Fruit fly (Drosophila melanogaster) whole organism, prepupa: Measurements from ENCODE around the gene CG32591.

Experiments used
- CG10631 ChIP-seq: fragments of 200-800 bp; sonication (Bioruptor generic); optimal IDR thresholded peaks from 2 replicates; lab custom pipeline; 2016; ENCODE audit warnings: missing biosample characterization, missing genetic modification characterization
- CG11762 ChIP-seq: fragments of 200-800 bp; sonication (Bioruptor generic); optimal IDR thresholded peaks from 3 replicates; lab custom pipeline; 2016; ENCODE audit warnings: missing biosample characterization, missing genetic modification characterization; ENCODE audit not compliant: insufficient read depth
- CG15336 ChIP-seq: fragments of 200-800 bp; sonication (Bioruptor generic); IDR thresholded peaks from 2 replicates; pipeline ENCODE4 v1.3.6; 2022; ENCODE audit warnings: missing biosample characterization, missing genetic modification characterization
- CG31627 ChIP-seq: fragments of 200-800 bp; sonication (Bioruptor generic); optimal IDR thresholded peaks from 3 replicates; lab custom pipeline; 2016; ENCODE audit warnings: missing biosample characterization, missing genetic modification characterization
- CG32006 ChIP-seq: fragments of 200-800 bp; sonication (Bioruptor generic); optimal IDR thresholded peaks from 3 replicates; lab custom pipeline; 2017; ENCODE audit warnings: missing biosample characterization, mild to moderate bottlenecking, missing genetic modification characterization
- CG34406 ChIP-seq: fragments of 200-800 bp; sonication (Bioruptor generic); optimal IDR thresholded peaks from 3 replicates; lab custom pipeline; 2016; ENCODE audit warnings: missing biosample characterization, missing genetic modification characterization
- CG6792 ChIP-seq: fragments of 200-800 bp; sonication (Bioruptor generic); optimal IDR thresholded peaks from 3 replicates; lab custom pipeline; 2016; ENCODE audit warnings: missing biosample characterization, missing genetic modification characterization
- CG6808 ChIP-seq: fragments of 200-800 bp; sonication (Bioruptor generic); optimal IDR thresholded peaks from 3 replicates; lab custom pipeline; 2017; ENCODE audit warnings: missing biosample characterization, missing genetic modification characterization, mild to moderate bottlenecking, moderate library complexity, missing genetic modification reagents
- Gug ChIP-seq: fragments of 200-800 bp; sonication (Bioruptor generic); IDR thresholded peaks from 2 replicates; pipeline ENCODE4 v1.3.6; 2022; ENCODE audit warnings: missing biosample characterization, missing genetic modification characterization
- Hr4 ChIP-seq: fragments of 200-800 bp; sonication (Bioruptor generic); optimal IDR thresholded peaks from 3 replicates; lab custom pipeline; 2016; ENCODE audit warnings: missing biosample characterization, missing genetic modification characterization
- Met ChIP-seq: fragments of 200-800 bp; sonication (Bioruptor generic); optimal IDR thresholded peaks from 3 replicates; lab custom pipeline; 2016; ENCODE audit warnings: missing biosample characterization, missing genetic modification characterization
- Sox14 ChIP-seq: fragments of 200-800 bp; sonication (Bioruptor generic); optimal IDR thresholded peaks from 3 replicates; lab custom pipeline; 2016; ENCODE audit warnings: missing biosample characterization, missing genetic modification characterization
- achi ChIP-seq: fragments of 200-800 bp; sonication (Bioruptor generic); optimal IDR thresholded peaks from 3 replicates; lab custom pipeline; 2016; ENCODE audit warnings: missing biosample characterization, missing genetic modification characterization
- dsx ChIP-seq: fragments of 200-800 bp; optimal IDR thresholded peaks from 3 replicates; lab custom pipeline; 2019; ENCODE audit warnings: missing biosample characterization, mild to moderate bottlenecking, missing genetic modification characterization, moderate library complexity; ENCODE audit not compliant: poor library complexity, severe bottlenecking
- fkh ChIP-seq: fragments of 200-800 bp; sonication (Bioruptor generic); optimal IDR thresholded peaks from 3 replicates; lab custom pipeline; 2017; ENCODE audit warnings: missing biosample characterization, mild to moderate bottlenecking, missing genetic modification characterization, moderate library complexity
- lz ChIP-seq: fragments of 200-800 bp; sonication (Bioruptor generic); optimal IDR thresholded peaks from 3 replicates; lab custom pipeline; 2016; ENCODE audit warnings: missing biosample characterization, missing genetic modification characterization
- net ChIP-seq: fragments of 200-800 bp; sonication (Bioruptor generic); optimal IDR thresholded peaks from 3 replicates; lab custom pipeline; 2016; ENCODE audit warnings: missing biosample characterization, missing genetic modification characterization
- ss ChIP-seq, 2 experiments: fragments of 200-800 bp; sonication (Bioruptor generic); optimal IDR thresholded peaks; 2 replicates in 1 of 2; 3 replicates in 1 of 2; lab custom pipeline; 2017 to 2018; ENCODE audit warnings: mild to moderate bottlenecking in 2 of 2, missing biosample characterization in 2 of 2, missing genetic modification characterization in 2 of 2, moderate library complexity in 1 of 2
- vri ChIP-seq: fragments of 200-800 bp; sonication (Bioruptor generic); optimal IDR thresholded peaks from 3 replicates; lab custom pipeline; 2016; ENCODE audit warnings: missing biosample characterization, mild to moderate bottlenecking, missing genetic modification characterization

The CG32591 gene

dm6 chrX:14882536-14883118 is 46.1 kb downstream of the CG32591 start, which contains the start of the genes CG45064 and CG45065 (continued):
- TF ChIP-seq lz (GFP tag; lab: Kevin White, UChicago), result peak; percentile 86
- peak; percentile 84 for TF ChIP-seq CG10631 (GFP tag; lab: Kevin White, UChicago)
- peak; percentile 88 for TF ChIP-seq CG31627 (GFP tag; lab: Kevin White, UChicago)
- TF ChIP-seq CG15336 (GFP tag; lab: Robert Waterston, UW), result peak; percentile 93
- peak; percentile 17 to 70 for TF ChIP-seq ss (GFP tag; optimal IDR thresholded peaks at IDR 0.05; lab: Kevin White, UChicago)
- peak; percentile 85 for TF ChIP-seq Sox14 (GFP tag; lab: Kevin White, UChicago)
- TF ChIP-seq net (GFP tag; lab: Kevin White, UChicago), result peak; percentile 88
- peak; percentile 73 for TF ChIP-seq vri
- TF ChIP-seq Hr4 (GFP tag; lab: Kevin White, UChicago), result peak; percentile 97

dm6 chrX:14878917-14879316 is 49.8 kb downstream of the CG32591 start:
- TF ChIP-seq Met (GFP tag; lab: Kevin White, UChicago) (no peak), CG6792 (GFP tag; lab: Kevin White, UChicago) (no peak), CG6808 (GFP tag; lab: Kevin White, UChicago) (no peak), CG11762 (GFP tag; lab: Kevin White, UChicago) (no peak), CG34406 (GFP tag; lab: Kevin White, UChicago) (no peak), achi (GFP tag; lab: Kevin White, UChicago) (no peak), vri (no peak), dsx (no peak), Gug (GFP tag; lab: Robert Waterston, UW) (no peak), CG32006 (GFP tag; lab: Kevin White, UChicago) (no peak), fkh (GFP tag; lab: Kevin White, UChicago) (no peak)
